Worm (Caenorhabditis elegans) whole organism, L4 larva: ENCODE data around the gene sdz-26.

ENCODE experiments used
- aly-2 ChIP-seq: sonication (generic microtip); optimal IDR thresholded peaks from 2 replicates; lab custom pipeline; 2018; ENCODE audit warnings: missing biosample characterization, missing genetic modification characterization
- ama-1 ChIP-seq: fragments of 150-350 bp; optimal IDR thresholded peaks from 2 replicates; lab custom pipeline; 2014; ENCODE audit warnings: inconsistent platforms, mixed read lengths
- fos-1 ChIP-seq: fragments of 150-350 bp; optimal IDR thresholded peaks from 2 replicates; lab custom pipeline; 2014; ENCODE audit warnings: missing biosample characterization, missing genetic modification characterization

- peak; percentile 39 for TF ChIP-seq ama-1 (lab: Kevin White, UChicago)
- no peak for TF ChIP-seq fos-1 (tag; lab: Kevin White, UChicago)
- TF ChIP-seq aly-2 (tag; lab: Kevin White, UChicago) = no peak
These were observed 18.0 kb downstream of the sdz-26 start for ce11 chrII:14399595-14399994.
